Fruit fly (Drosophila melanogaster) whole organism, embryonic: ENCODE measurements around the gene Hr96.

Experiments used
- Bteb2 ChIP-seq: fragments of 200-800 bp; sonication (Bioruptor generic); optimal IDR thresholded peaks from 2 replicates; lab custom pipeline; 2016; ENCODE audit warnings: missing biosample characterization, missing genetic modification characterization
- CG10274 ChIP-seq: fragments of 200-800 bp; sonication (Bioruptor generic); optimal IDR thresholded peaks from 3 replicates; lab custom pipeline; 2017; ENCODE audit warnings: missing biosample characterization, mild to moderate bottlenecking, missing genetic modification characterization
- CG12744 ChIP-seq: fragments of 200-800 bp; sonication (Bioruptor generic); optimal IDR thresholded peaks from 2 replicates; lab custom pipeline; 2016; ENCODE audit warnings: missing biosample characterization, missing genetic modification characterization
- CG13296 ChIP-seq: fragments of 200-800 bp; sonication (Bioruptor generic); optimal IDR thresholded peaks from 3 replicates; lab custom pipeline; 2018; ENCODE audit warnings: missing biosample characterization, mild to moderate bottlenecking, missing genetic modification characterization
- CG1529 ChIP-seq: fragments of 200-800 bp; sonication (Bioruptor generic); optimal IDR thresholded peaks from 3 replicates; lab custom pipeline; 2018; ENCODE audit warnings: missing biosample characterization, missing genetic modification characterization
- CG18619 ChIP-seq: fragments of 200-800 bp; sonication (Bioruptor generic); optimal IDR thresholded peaks from 3 replicates; lab custom pipeline; 2017; ENCODE audit warnings: missing biosample characterization, mild to moderate bottlenecking, missing genetic modification characterization
- CG2120 ChIP-seq: fragments of 200-800 bp; sonication (Bioruptor generic); optimal IDR thresholded peaks from 3 replicates; lab custom pipeline; 2016; ENCODE audit warnings: missing biosample characterization, missing genetic modification characterization
- CG32767 ChIP-seq: fragments of 200-800 bp; sonication (Bioruptor generic); IDR thresholded peaks from 2 replicates; pipeline ENCODE4 v1.3.6; 2022; ENCODE audit warnings: missing biosample characterization, missing genetic modification characterization
- CG3281 ChIP-seq: fragments of 200-800 bp; sonication (Bioruptor generic); optimal IDR thresholded peaks from 3 replicates; lab custom pipeline; 2017; ENCODE audit warnings: missing biosample characterization, mild to moderate bottlenecking, missing genetic modification characterization
- CG6272 ChIP-seq: fragments of 200-800 bp; sonication (Bioruptor generic); IDR thresholded peaks from 2 replicates; pipeline ENCODE4 v1.3.6; 2022; ENCODE audit warnings: missing biosample characterization, missing genetic modification characterization
- CG6765 ChIP-seq: fragments of 200-800 bp; sonication (Bioruptor generic); optimal IDR thresholded peaks from 3 replicates; lab custom pipeline; 2017; ENCODE audit warnings: missing biosample characterization, mild to moderate bottlenecking, missing genetic modification characterization
- CG7357 ChIP-seq: fragments of 200-800 bp; sonication (Bioruptor generic); IDR thresholded peaks from 3 replicates; pipeline ENCODE4 v1.3.6; 2022; ENCODE audit warnings: missing biosample characterization, missing genetic modification characterization
- CG7556 ChIP-seq: fragments of 200-800 bp; sonication (Bioruptor generic); optimal IDR thresholded peaks from 2 replicates; lab custom pipeline; 2017; ENCODE audit warnings: missing biosample characterization, mild to moderate bottlenecking, missing genetic modification characterization
- CG8924 ChIP-seq: fragments of 200-800 bp; optimal IDR thresholded peaks from 3 replicates; lab custom pipeline; 2019; ENCODE audit warnings: missing biosample characterization, mild to moderate bottlenecking, missing genetic modification characterization, moderate library complexity
- Camta ChIP-seq: fragments of 200-800 bp; sonication (Bioruptor generic); optimal IDR thresholded peaks from 2 replicates; lab custom pipeline; 2016; ENCODE audit warnings: missing biosample characterization, missing genetic modification characterization
- CoRest ChIP-seq: fragments of 200-800 bp; sonication (Bioruptor generic); optimal IDR thresholded peaks from 3 replicates; lab custom pipeline; 2018; ENCODE audit warnings: missing biosample characterization, mild to moderate bottlenecking, missing genetic modification characterization, moderate library complexity
- Dll ChIP-seq: fragments of 200-800 bp; sonication (Bioruptor generic); IDR thresholded peaks from 4 replicates; pipeline ENCODE4 v1.3.6; 2022; ENCODE audit warnings: missing biosample characterization, missing genetic modification characterization; ENCODE audit not compliant: partially characterized antibody
- Hmr ChIP-seq: fragments of 200-800 bp; sonication (Bioruptor generic); optimal IDR thresholded peaks from 3 replicates; lab custom pipeline; 2017; ENCODE audit warnings: mild to moderate bottlenecking, missing biosample characterization, missing genetic modification reagents, missing genetic modification characterization
- Hr39 ChIP-seq: fragments of >200 bp; optimal IDR thresholded peaks from 2 replicates; lab custom pipeline; 2017
- Hr51 ChIP-seq, 2 experiments: fragments of 200-800 bp; sonication (Bioruptor generic); optimal IDR thresholded peaks; 2 replicates in 1 of 2; 3 replicates in 1 of 2; lab custom pipeline; 2016 to 2018; ENCODE audit warnings: missing biosample characterization in 2 of 2, missing genetic modification characterization in 2 of 2, mild to moderate bottlenecking in 1 of 2, moderate library complexity in 1 of 2
- Lim3 ChIP-seq: fragments of 200-800 bp; sonication (Bioruptor generic); IDR thresholded peaks from 2 replicates; pipeline ENCODE4 v1.3.6; 2022; ENCODE audit warnings: missing biosample characterization, missing genetic modification characterization
- Meics ChIP-seq: fragments of 200-800 bp; sonication (Bioruptor generic); optimal IDR thresholded peaks from 2 replicates; lab custom pipeline; 2017; ENCODE audit warnings: missing biosample characterization, mild to moderate bottlenecking, missing genetic modification characterization
- Myb ChIP-seq: fragments of 200-800 bp; sonication (Bioruptor generic); optimal IDR thresholded peaks from 2 replicates; lab custom pipeline; 2016; ENCODE audit warnings: missing biosample characterization, missing genetic modification characterization
- Sin3A ChIP-seq: fragments of >200 bp; optimal IDR thresholded peaks from 2 replicates; lab custom pipeline; 2018
- Six4 ChIP-seq: fragments of 200-800 bp; sonication (Bioruptor generic); optimal IDR thresholded peaks from 2 replicates; lab custom pipeline; 2016; ENCODE audit warnings: missing biosample characterization, missing genetic modification characterization
- Ssrp ChIP-seq: fragments of 200-800 bp; sonication (Bioruptor generic); optimal IDR thresholded peaks from 2 replicates; lab custom pipeline; 2018; ENCODE audit warnings: missing biosample characterization, mild to moderate bottlenecking, missing genetic modification characterization, moderate library complexity
- TFAM ChIP-seq: fragments of 200-800 bp; sonication (Bioruptor generic); optimal IDR thresholded peaks from 2 replicates; lab custom pipeline; 2017; ENCODE audit warnings: missing biosample characterization, missing genetic modification characterization, inconsistent platforms
- Tbp ChIP-seq: fragments of >200 bp; optimal IDR thresholded peaks from 2 replicates; lab custom pipeline; 2018; ENCODE audit warnings: missing biosample characterization, missing genetic modification characterization
- Xbp1 ChIP-seq: fragments of 200-800 bp; sonication (Bioruptor generic); optimal IDR thresholded peaks from 3 replicates; lab custom pipeline; 2016; ENCODE audit warnings: missing biosample characterization, mild to moderate bottlenecking, missing genetic modification characterization
- ase ChIP-seq: fragments of 200-800 bp; sonication (Bioruptor generic); IDR thresholded peaks from 3 replicates; pipeline ENCODE4 v1.3.6; 2022; ENCODE audit warnings: missing biosample characterization, missing genetic modification characterization
- az2 ChIP-seq: fragments of 200-800 bp; sonication (Bioruptor generic); optimal IDR thresholded peaks from 3 replicates; lab custom pipeline; 2016; ENCODE audit warnings: missing biosample characterization, missing genetic modification characterization
- bowl ChIP-seq: fragments of 200-800 bp; sonication (Bioruptor generic); IDR thresholded peaks from 2 replicates; pipeline ENCODE4 v1.3.6; 2022; ENCODE audit warnings: missing biosample characterization, missing genetic modification characterization
- dpn ChIP-seq, 2 experiments: fragments of 200-800 bp; sonication (Bioruptor generic); optimal IDR thresholded peaks; 3 replicates each; lab custom pipeline; 2016; ENCODE audit warnings: missing biosample characterization in 2 of 2, missing genetic modification characterization in 2 of 2
- ftz-f1 ChIP-seq: fragments of 200-800 bp; sonication (Bioruptor generic); optimal IDR thresholded peaks from 2 replicates; lab custom pipeline; 2016; ENCODE audit warnings: missing biosample characterization, missing genetic modification characterization
- h ChIP-seq: fragments of >200 bp; optimal IDR thresholded peaks from 2 replicates; lab custom pipeline; 2017
- jigr1 ChIP-seq: fragments of 200-800 bp; sonication (Bioruptor generic); IDR thresholded peaks from 3 replicates; pipeline ENCODE4 v1.3.6; 2022; ENCODE audit warnings: missing biosample characterization, missing genetic modification characterization
- kah ChIP-seq: fragments of 200-800 bp; sonication (Bioruptor generic); optimal IDR thresholded peaks from 2 replicates; lab custom pipeline; 2018; ENCODE audit warnings: missing biosample characterization, mild to moderate bottlenecking, missing genetic modification characterization
- maf-S ChIP-seq: fragments of 200-800 bp; sonication (Bioruptor generic); optimal IDR thresholded peaks from 2 replicates; lab custom pipeline; 2016; ENCODE audit warnings: missing biosample characterization, missing genetic modification characterization
- nerfin-1 ChIP-seq: fragments of 200-800 bp; sonication (Bioruptor generic); optimal IDR thresholded peaks from 3 replicates; lab custom pipeline; 2019; ENCODE audit warnings: missing biosample characterization, mild to moderate bottlenecking, missing genetic modification characterization, moderate library complexity
- peb ChIP-seq: fragments of 200-800 bp; sonication (Bioruptor generic); IDR thresholded peaks from 2 replicates; pipeline ENCODE4 v1.3.6; 2022; ENCODE audit warnings: missing biosample characterization, missing genetic modification characterization
- rib ChIP-seq: fragments of 200-800 bp; sonication (Bioruptor generic); IDR thresholded peaks from 2 replicates; pipeline ENCODE4 v1.3.6; 2022; ENCODE audit warnings: missing biosample characterization, missing genetic modification characterization
- slbo ChIP-seq: fragments of 200-800 bp; sonication (Bioruptor generic); IDR thresholded peaks from 2 replicates; pipeline ENCODE4 v1.3.6; 2022; ENCODE audit warnings: missing biosample characterization, missing genetic modification characterization
- sna ChIP-seq: fragments of 200-800 bp; sonication (Bioruptor generic); IDR thresholded peaks from 2 replicates; pipeline ENCODE4 v1.3.6; 2022; ENCODE audit warnings: missing biosample characterization, missing genetic modification characterization; ENCODE audit not compliant: partially characterized antibody
- sr ChIP-seq: fragments of 200-800 bp; sonication (Bioruptor generic); IDR thresholded peaks from 3 replicates; pipeline ENCODE4 v1.3.6; 2022; ENCODE audit warnings: missing biosample characterization, missing genetic modification characterization
- stc ChIP-seq: fragments of 200-800 bp; sonication (Bioruptor generic); IDR thresholded peaks from 2 replicates; pipeline ENCODE4 v1.3.6; 2022; ENCODE audit warnings: missing biosample characterization, missing genetic modification characterization
- sug ChIP-seq: fragments of 200-800 bp; optimal IDR thresholded peaks from 2 replicates; lab custom pipeline; 2019; ENCODE audit warnings: missing biosample characterization, mild to moderate bottlenecking, missing genetic modification characterization, moderate library complexity
- tin ChIP-seq: fragments of 200-800 bp; sonication (Bioruptor generic); optimal IDR thresholded peaks from 3 replicates; lab custom pipeline; 2016; ENCODE audit warnings: missing biosample characterization, missing genetic modification characterization
- tna ChIP-seq: fragments of 200-800 bp; sonication (Bioruptor generic); IDR thresholded peaks from 2 replicates; pipeline ENCODE4 v1.3.6; 2022; ENCODE audit warnings: missing biosample characterization, missing genetic modification characterization; ENCODE audit not compliant: partially characterized antibody
- toy ChIP-seq: fragments of 200-800 bp; sonication (Bioruptor generic); IDR thresholded peaks from 2 replicates; pipeline ENCODE4 v1.3.6; 2022; ENCODE audit warnings: missing biosample characterization, missing genetic modification characterization
- tup ChIP-seq: fragments of 200-800 bp; sonication (Bioruptor generic); optimal IDR thresholded peaks from 2 replicates; lab custom pipeline; 2016; ENCODE audit warnings: missing biosample characterization, mild to moderate bottlenecking, missing genetic modification characterization, moderate library complexity
- unc-4 ChIP-seq: fragments of 200-800 bp; sonication (Bioruptor generic); IDR thresholded peaks from 2 replicates; pipeline ENCODE4 v1.3.6; 2022; ENCODE audit warnings: missing biosample characterization, missing genetic modification characterization; ENCODE audit not compliant: partially characterized antibody

The Hr96 gene

DNA sequence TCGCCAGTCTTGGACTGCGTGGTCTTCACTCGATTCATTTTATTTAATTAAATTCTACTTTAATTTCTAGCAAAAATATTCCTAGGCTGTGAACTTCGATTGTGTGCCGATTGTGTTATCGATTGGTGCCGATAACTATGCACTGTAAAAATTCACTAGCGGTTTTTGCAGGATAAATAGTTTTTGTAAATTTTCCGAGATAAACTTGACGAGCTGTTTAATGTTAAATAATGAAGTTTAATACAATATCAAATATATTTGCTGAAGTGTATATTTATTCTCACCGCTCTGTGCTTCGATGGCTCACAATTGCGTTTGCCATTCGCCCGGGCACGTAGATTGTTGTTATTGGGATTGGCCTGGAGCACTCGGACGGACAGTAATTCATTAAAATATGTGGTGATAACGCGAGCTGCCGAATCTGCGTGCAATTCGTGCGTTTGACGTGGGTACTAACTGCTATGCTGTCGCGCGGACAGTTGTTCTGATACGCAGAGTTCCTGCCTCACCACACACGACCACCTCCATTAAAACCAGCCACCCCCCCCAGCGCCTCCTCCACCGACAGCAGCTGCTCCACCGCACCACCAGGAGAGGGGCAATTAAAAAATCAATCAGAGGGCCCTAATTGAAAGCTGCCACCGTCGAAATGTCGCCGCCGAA lies at the start of gene Hr96, which contains the start of gene EMC6:
TSS of gene Hr96 (plus strand) at position 341 of the 663 bp plus-strand sequence.
TSS of gene EMC6 (minus strand) at position 123 of the 663 bp plus-strand sequence.
- TF ChIP-seq CG2120, result peak; percentile 97
- TF ChIP-seq jigr1 (GFP tag; lab: Robert Waterston, UW), result peak; percentile 62; the same call in 2 of the 3 replicates
- peak; percentile 91 for TF ChIP-seq CG7556
- peak; percentile 94 for TF ChIP-seq Meics (GFP tag; lab: Kevin White, UChicago)
- peak; percentile 94 for TF ChIP-seq CoRest (tag; lab: Kevin White, UChicago)
- TF ChIP-seq ase (GFP tag; lab: Robert Waterston, UW), result peak; percentile 90
- TF ChIP-seq Six4 (GFP tag; lab: Kevin White, UChicago), result peak; percentile 91
- TF ChIP-seq dpn (GFP tag; optimal IDR thresholded peaks at IDR 0.05; lab: Kevin White, UChicago), result peak; percentile 94 to 95
- TF ChIP-seq CG3281 (GFP tag; lab: Kevin White, UChicago), result peak; percentile 91
- peak; percentile 97 for TF ChIP-seq slbo (GFP tag; lab: Robert Waterston, UW)
- peak; percentile 86 for TF ChIP-seq nerfin-1
- TF ChIP-seq Ssrp (tag; lab: Kevin White, UChicago), result peak; percentile 91
- TF ChIP-seq bowl, result peak; percentile 71; the same call in 1 of the 2 replicates
- peak; percentile 70 for TF ChIP-seq Sin3A (lab: Kevin White, UChicago)
- TF ChIP-seq peb (GFP tag; lab: Robert Waterston, UW), result peak; percentile 47; the same call in 1 of the 2 replicates
- no peak for TF ChIP-seq Hr39 (lab: Kevin White, UChicago)
- peak; percentile 94 for TF ChIP-seq az2 (GFP tag; lab: Kevin White, UChicago)
- TF ChIP-seq kah, result peak; percentile 71
- peak; percentile 78 for TF ChIP-seq CG1529 (GFP tag; lab: Kevin White, UChicago)
- peak; percentile 94 for TF ChIP-seq tin (GFP tag; lab: Kevin White, UChicago)
- peak; percentile 73; the same call in 2 of the 3 replicates for TF ChIP-seq sr (GFP tag; lab: Robert Waterston, UW)
- TF ChIP-seq TFAM (GFP tag; lab: Kevin White, UChicago), result peak; percentile 68
- peak; percentile 65 for TF ChIP-seq unc-4 (GFP tag; lab: Robert Waterston, UW)
- no peak for TF ChIP-seq h (lab: Kevin White, UChicago)
- TF ChIP-seq toy (GFP tag; lab: Robert Waterston, UW), result peak; percentile 78
- peak; percentile 91 for TF ChIP-seq CG18619 (GFP tag; lab: Kevin White, UChicago)
- no peak for TF ChIP-seq Tbp
- TF ChIP-seq sug (tag; lab: Kevin White, UChicago), result peak; percentile 93
- peak; percentile 87 for TF ChIP-seq CG32767
- peak; percentile 82 for TF ChIP-seq tna (GFP tag; lab: Robert Waterston, UW)
- TF ChIP-seq maf-S (GFP tag; lab: Kevin White, UChicago), result peak; percentile 91
- TF ChIP-seq CG6272, result peak; percentile 91
- peak; percentile 94 for TF ChIP-seq Hmr
- TF ChIP-seq rib, result peak; percentile 83
- TF ChIP-seq stc (GFP tag; lab: Robert Waterston, UW), result peak; percentile 92
- TF ChIP-seq CG13296 (GFP tag; lab: Kevin White, UChicago), result peak; percentile 92
- peak; percentile 72 for TF ChIP-seq Lim3
- peak; percentile 78 for TF ChIP-seq Dll (GFP tag; lab: Robert Waterston, UW)
- TF ChIP-seq CG6765, result peak; percentile 73
- TF ChIP-seq Hr51 (GFP tag; optimal IDR thresholded peaks at IDR 0.05; lab: Kevin White, UChicago), result peak; percentile 91 to 94
- TF ChIP-seq tup, result peak; percentile 91
- TF ChIP-seq CG7357 (GFP tag; lab: Robert Waterston, UW), result peak; percentile 82
- TF ChIP-seq CG12744, result peak; percentile 94
- TF ChIP-seq ftz-f1 (GFP tag; lab: Kevin White, UChicago), result peak; percentile 78
- peak; percentile 57 for TF ChIP-seq CG10274 (GFP tag; lab: Kevin White, UChicago)
- peak; percentile 93 for TF ChIP-seq CG8924 (tag; lab: Kevin White, UChicago)
- TF ChIP-seq Camta (GFP tag; lab: Kevin White, UChicago), result peak; percentile 93
- TF ChIP-seq Myb (GFP tag; lab: Kevin White, UChicago), result peak; percentile 70
- peak; percentile 93 for TF ChIP-seq Bteb2 (GFP tag; lab: Kevin White, UChicago)
- peak; percentile 96 for TF ChIP-seq Xbp1 (GFP tag; lab: Kevin White, UChicago)
- peak; percentile 75; the same call in 1 of the 2 replicates for TF ChIP-seq sna (GFP tag; lab: Robert Waterston, UW)
